Worm (Caenorhabditis elegans) whole organism, young adult: ENCODE measurements around the gene ugt-62.
A peak's percentile ranks its signal among the peaks of the same experiment; 100 is the strongest.

Experiments used
- C17E4.6 ChIP-seq: fragments of 200-800 bp; sonication (Bioruptor generic); IDR thresholded peaks from 2 replicates; pipeline ENCODE4 v1.3.6; 2022; ENCODE audit warnings: missing genetic modification reagents, missing genetic modification characterization, missing compliant biosample characterization
- F23B12.7 ChIP-seq: sonication (generic microtip); optimal IDR thresholded peaks from 2 replicates; lab custom pipeline; 2017; ENCODE audit warnings: missing genetic modification characterization, mild to moderate bottlenecking, missing compliant biosample characterization, antibody characterized with exemption, moderate library complexity; ENCODE audit not compliant: insufficient read depth
- F39B2.1 ChIP-seq: fragments of 200-800 bp; sonication (Bioruptor generic); IDR thresholded peaks from 2 replicates; pipeline ENCODE4 v1.3.6; 2022; ENCODE audit warnings: missing genetic modification reagents, missing genetic modification characterization, missing compliant biosample characterization
- F52B5.7 ChIP-seq: sonication (generic microtip); optimal IDR thresholded peaks from 2 replicates; lab custom pipeline; 2016; ENCODE audit warnings: mild to moderate bottlenecking, missing genetic modification characterization, missing compliant biosample characterization
- F57A8.1 ChIP-seq: fragments of 200-800 bp; sonication (Bioruptor generic); optimal IDR thresholded peaks from 2 replicates; lab custom pipeline; 2018; ENCODE audit warnings: mild to moderate bottlenecking, missing genetic modification characterization, moderate library complexity, missing compliant biosample characterization
- T07F8.4 ChIP-seq: sonication (generic microtip); optimal IDR thresholded peaks from 2 replicates; lab custom pipeline; 2016; ENCODE audit warnings: mild to moderate bottlenecking, missing genetic modification characterization, moderate library complexity, missing compliant biosample characterization
- Y53F4B.3 ChIP-seq: fragments of 200-800 bp; sonication (Bioruptor generic); IDR thresholded peaks from 2 replicates; pipeline ENCODE4 v1.3.6; 2022; ENCODE audit warnings: missing genetic modification reagents, missing genetic modification characterization, missing compliant biosample characterization
- Y53G8AR.9 ChIP-seq: fragments of 200-800 bp; sonication (Bioruptor generic); conservative IDR thresholded peaks from 2 replicates; pipeline ENCODE4 v1.3.6; 2022; ENCODE audit warnings: missing genetic modification reagents, missing genetic modification characterization, missing compliant biosample characterization
- atf-7 ChIP-seq: sonication (generic microtip); optimal IDR thresholded peaks from 2 replicates; lab custom pipeline; 2017; ENCODE audit warnings: mild to moderate bottlenecking, missing genetic modification characterization, missing compliant biosample characterization
- ccch-3 ChIP-seq: fragments of 200-800 bp; sonication (Bioruptor generic); optimal IDR thresholded peaks from 2 replicates; lab custom pipeline; 2018; ENCODE audit warnings: mild to moderate bottlenecking, missing genetic modification characterization, missing compliant biosample characterization
- cebp-1 ChIP-seq, 2 experiments: fragments of 200-800 bp in 1 of 2; sonication (Bioruptor generic) in 1 of 2; sonication (generic microtip) in 1 of 2; IDR thresholded peaks in 1 of 2; optimal IDR thresholded peaks in 1 of 2; 2 replicates each; pipeline versions ENCODE4 v1.3.6 to Lab custom; 2017 to 2022; ENCODE audit warnings: missing compliant biosample characterization in 2 of 2, missing genetic modification characterization in 2 of 2, mild to moderate bottlenecking in 1 of 2, missing genetic modification reagents in 1 of 2, moderate library complexity in 1 of 2
- cebp-2 ChIP-seq: fragments of 200-800 bp; sonication (Bioruptor generic); IDR thresholded peaks from 2 replicates; pipeline ENCODE4 v1.3.6; 2022; ENCODE audit warnings: missing genetic modification characterization, missing compliant biosample characterization
- dpl-1 ChIP-seq: fragments of 150-350 bp; optimal IDR thresholded peaks from 2 replicates; lab custom pipeline; 2014; ENCODE audit warnings: missing biosample characterization, missing genetic modification reagents, missing genetic modification characterization
- efl-1 ChIP-seq: fragments of 150-350 bp; optimal IDR thresholded peaks from 2 replicates; lab custom pipeline; 2014; ENCODE audit warnings: missing biosample characterization, missing genetic modification reagents, missing genetic modification characterization
- egrh-3 ChIP-seq: fragments of 200-800 bp; sonication (Bioruptor generic); IDR thresholded peaks from 2 replicates; pipeline ENCODE4 v1.3.6; 2022; ENCODE audit warnings: missing genetic modification reagents, missing genetic modification characterization, missing compliant biosample characterization
- ekl-4 ChIP-seq: fragments of 200-800 bp; sonication (Bioruptor generic); IDR thresholded peaks from 2 replicates; pipeline ENCODE4 v1.3.6; 2022; ENCODE audit warnings: missing genetic modification reagents, missing genetic modification characterization, missing compliant biosample characterization
- ets-4 ChIP-seq: fragments of 200-800 bp; sonication (Bioruptor generic); optimal IDR thresholded peaks from 2 replicates; lab custom pipeline; 2018; ENCODE audit warnings: mild to moderate bottlenecking, missing genetic modification characterization, missing compliant biosample characterization
- hrde-1 ChIP-seq: sonication (generic microtip); optimal IDR thresholded peaks from 2 replicates; lab custom pipeline; 2016; ENCODE audit warnings: missing genetic modification characterization, mild to moderate bottlenecking, missing compliant biosample characterization, moderate library complexity, missing genotype, missing genetic modification reagents, borderline replicate concordance
- lsy-27 ChIP-seq: sonication (generic microtip); optimal IDR thresholded peaks from 2 replicates; lab custom pipeline; 2017; ENCODE audit warnings: missing genetic modification characterization, mild to moderate bottlenecking, missing compliant biosample characterization, antibody characterized with exemption, missing genotype, borderline replicate concordance; ENCODE audit not compliant: insufficient read depth
- madf-3 ChIP-seq: fragments of 200-800 bp; sonication (Bioruptor generic); IDR thresholded peaks from 2 replicates; pipeline ENCODE4 v1.3.6; 2022; ENCODE audit warnings: missing genetic modification reagents, missing genetic modification characterization, missing compliant biosample characterization
- madf-6 ChIP-seq: fragments of 200-800 bp; sonication (Bioruptor generic); IDR thresholded peaks from 2 replicates; pipeline ENCODE4 v1.3.6; 2022; ENCODE audit warnings: missing genetic modification reagents, missing genetic modification characterization, missing compliant biosample characterization
- madf-8 ChIP-seq: fragments of 200-800 bp; sonication (Bioruptor generic); conservative IDR thresholded peaks from 2 replicates; pipeline ENCODE4 v1.3.6; 2022; ENCODE audit warnings: missing genetic modification reagents, missing genetic modification characterization, missing compliant biosample characterization
- mxl-1 ChIP-seq: sonication (generic microtip); optimal IDR thresholded peaks from 2 replicates; lab custom pipeline; 2016; ENCODE audit warnings: missing genetic modification characterization, missing compliant biosample characterization
- nfya-1 ChIP-seq: sonication (generic microtip); optimal IDR thresholded peaks from 2 replicates; lab custom pipeline; 2017; ENCODE audit warnings: antibody characterized with exemption, missing compliant biosample characterization, missing genetic modification characterization, borderline replicate concordance; ENCODE audit not compliant: insufficient read depth
- nhr-179 ChIP-seq: sonication (generic microtip); optimal IDR thresholded peaks from 2 replicates; lab custom pipeline; 2016; ENCODE audit warnings: mild to moderate bottlenecking, missing genetic modification characterization, missing compliant biosample characterization
- pha-4 ChIP-seq: fragments of 150-350 bp; sonication (generic microtip); optimal IDR thresholded peaks from 2 replicates; lab custom pipeline; 2014; ENCODE audit warnings: missing biosample characterization, missing genetic modification reagents, missing genetic modification characterization
- rcor-1 ChIP-seq: fragments of 200-800 bp; sonication (Bioruptor generic); IDR thresholded peaks from 2 replicates; pipeline ENCODE4 v1.3.6; 2022; ENCODE audit warnings: missing genetic modification reagents, missing genetic modification characterization, missing compliant biosample characterization
- repo-1 ChIP-seq: sonication (generic microtip); optimal IDR thresholded peaks from 2 replicates; lab custom pipeline; 2017; ENCODE audit warnings: mild to moderate bottlenecking, missing genetic modification characterization, missing compliant biosample characterization
- snpc-1.1 ChIP-seq: sonication (generic microtip); optimal IDR thresholded peaks from 2 replicates; lab custom pipeline; 2017; ENCODE audit warnings: missing genetic modification characterization, mild to moderate bottlenecking, missing compliant biosample characterization, antibody characterized with exemption, moderate library complexity, missing genotype, missing genetic modification reagents; ENCODE audit not compliant: insufficient read depth
- sptf-2 ChIP-seq: fragments of 200-800 bp; sonication (Bioruptor generic); optimal IDR thresholded peaks from 2 replicates; lab custom pipeline; 2018; ENCODE audit warnings: mild to moderate bottlenecking, missing genetic modification characterization, missing compliant biosample characterization
- tbx-9 ChIP-seq: sonication (generic microtip); optimal IDR thresholded peaks from 2 replicates; lab custom pipeline; 2016; ENCODE audit warnings: borderline replicate concordance, missing genetic modification characterization, inconsistent platforms, missing compliant biosample characterization
- xnd-1 ChIP-seq: sonication (generic microtip); optimal IDR thresholded peaks from 2 replicates; lab custom pipeline; 2016; ENCODE audit warnings: missing genotype, missing genetic modification reagents, missing genetic modification characterization, missing compliant biosample characterization
- zfh-2 ChIP-seq: fragments of 200-800 bp; sonication (Bioruptor generic); conservative IDR thresholded peaks from 2 replicates; pipeline ENCODE4 v1.3.6; 2022; ENCODE audit warnings: missing genetic modification reagents, missing genetic modification characterization, missing compliant biosample characterization
- ztf-6 ChIP-seq: fragments of 200-800 bp; sonication (Bioruptor generic); IDR thresholded peaks from 2 replicates; pipeline ENCODE4 v1.3.6; 2022; ENCODE audit warnings: missing genetic modification reagents, missing genetic modification characterization, missing compliant biosample characterization

Gene ugt-62

ce11 chrIII:4525998-4526397, 14.4 kb downstream of the ugt-62 start (continued):
- TF ChIP-seq F39B2.1 = no peak
- no peak for TF ChIP-seq atf-7 (tag; lab: Kevin White, UChicago)
- TF ChIP-seq tbx-9 = no peak
- TF ChIP-seq mxl-1 (tag; lab: Kevin White, UChicago) = no peak
- no peak for TF ChIP-seq madf-6 (GFP tag; lab: Robert Waterston, UW)

ce11 chrIII:4524071-4524470, 16.4 kb downstream of the ugt-62 start:
- TF ChIP-seq rcor-1 (GFP tag; lab: Robert Waterston, UW) = no peak
- TF ChIP-seq hrde-1 = no peak
- TF ChIP-seq ets-4 (GFP tag; lab: Kevin White, UChicago) = no peak
- no peak for TF ChIP-seq nfya-1 (tag; lab: Kevin White, UChicago)
- no peak for TF ChIP-seq T07F8.4 (tag; lab: Kevin White, UChicago)
- no peak for TF ChIP-seq repo-1 (tag; lab: Kevin White, UChicago)
- TF ChIP-seq pha-4 = no peak
- no peak for TF ChIP-seq cebp-1 (GFP tag; IDR thresholded peaks at IDR 0.05; lab: Robert Waterston, UW)
- no peak for TF ChIP-seq cebp-1 (tag; optimal IDR thresholded peaks at IDR 0.05; lab: Kevin White, UChicago)

ce11 chrIII:4523411-4523810, 17.0 kb downstream of the ugt-62 start:
- no peak for TF ChIP-seq sptf-2 (GFP tag; lab: Kevin White, UChicago)
- TF ChIP-seq ztf-6 (GFP tag; lab: Robert Waterston, UW) = no peak

ce11 chrIII:4520057-4520456, 20.4 kb downstream of the ugt-62 start, which contains the start of gene cdh-4:
cdh-4 (plus strand) TSS chrIII:4520357.
- peak; percentile 29 for TF ChIP-seq dpl-1 (GFP tag; lab: Kevin White, UChicago)
- TF ChIP-seq C17E4.6 (GFP tag; lab: Robert Waterston, UW) = no peak
- peak; percentile 5 for TF ChIP-seq xnd-1 (tag; lab: Kevin White, UChicago)
- peak; percentile 62; the same call in 1 of the 2 replicates for TF ChIP-seq madf-8 (GFP tag; lab: Robert Waterston, UW)
- TF ChIP-seq efl-1 (GFP tag; lab: Kevin White, UChicago) = peak; percentile 41
- no peak for TF ChIP-seq lsy-27 (tag; lab: Kevin White, UChicago)

ce11 chrIII:4519410-4519809, 21.0 kb downstream of the ugt-62 start:
- TF ChIP-seq cebp-2 = no peak
- no peak for TF ChIP-seq F23B12.7 (tag; lab: Kevin White, UChicago)
- TF ChIP-seq ccch-3 (GFP tag; lab: Kevin White, UChicago) = no peak
- TF ChIP-seq, all 124 proteins: peak for 0

ce11 chrIII:4517781-4518180, 22.6 kb downstream of the ugt-62 start:
- TF ChIP-seq F23B12.7 (tag; lab: Kevin White, UChicago) (no peak), madf-3 (GFP tag; lab: Robert Waterston, UW) (no peak), Y53F4B.3 (no peak), egrh-3 (GFP tag; lab: Robert Waterston, UW) (no peak), F52B5.7 (tag; lab: Kevin White, UChicago) (no peak), nhr-179 (tag; lab: Kevin White, UChicago) (no peak), zfh-2 (GFP tag; lab: Robert Waterston, UW) (no peak), Y53G8AR.9 (GFP tag; lab: Robert Waterston, UW) (no peak), F57A8.1 (GFP tag; lab: Kevin White, UChicago) (no peak), ekl-4 (GFP tag; lab: Robert Waterston, UW) (no peak), snpc-1.1 (tag; lab: Kevin White, UChicago) (no peak)
